Fruit fly (Drosophila melanogaster) whole organism, embryonic: ENCODE measurements around the gene piwi.
A peak's percentile ranks its signal among the peaks of the same experiment; 100 is the strongest.

Experiments
- B-H1 ChIP-seq: fragments of 200-800 bp; sonication (Bioruptor generic); IDR thresholded peaks from 3 replicates; pipeline ENCODE4 v1.3.6; 2022; ENCODE audit warnings: missing biosample characterization, missing genetic modification characterization
- BEAF-32 ChIP-seq: fragments of 200-800 bp; sonication (Bioruptor generic); optimal IDR thresholded peaks from 3 replicates; lab custom pipeline; 2017; ENCODE audit warnings: missing biosample characterization, missing genetic modification characterization, mild to moderate bottlenecking, moderate library complexity, missing genetic modification reagents
- CG12236 ChIP-seq: fragments of 200-800 bp; sonication (Bioruptor generic); optimal IDR thresholded peaks from 2 replicates; lab custom pipeline; 2016; ENCODE audit warnings: missing biosample characterization, missing genetic modification characterization
- CG12391 ChIP-seq: fragments of 200-800 bp; sonication (Bioruptor generic); optimal IDR thresholded peaks from 3 replicates; lab custom pipeline; 2018; ENCODE audit warnings: missing biosample characterization, mild to moderate bottlenecking, missing genetic modification characterization, moderate library complexity
- CG15073 ChIP-seq: fragments of 200-800 bp; sonication (Bioruptor generic); optimal IDR thresholded peaks from 2 replicates; lab custom pipeline; 2016; ENCODE audit warnings: missing biosample characterization, missing genetic modification characterization
- CG15601 ChIP-seq: fragments of 200-800 bp; sonication (Bioruptor generic); optimal IDR thresholded peaks from 3 replicates; lab custom pipeline; 2019; ENCODE audit warnings: missing biosample characterization, mild to moderate bottlenecking, missing genetic modification characterization, moderate library complexity
- CG16813 ChIP-seq: fragments of 200-800 bp; sonication (Bioruptor generic); IDR thresholded peaks from 3 replicates; pipeline ENCODE4 v1.3.6; 2022; ENCODE audit warnings: missing biosample characterization, missing genetic modification characterization; ENCODE audit not compliant: partially characterized antibody
- CG16815 ChIP-seq: fragments of 200-800 bp; sonication (Bioruptor generic); optimal IDR thresholded peaks from 3 replicates; lab custom pipeline; 2017; ENCODE audit warnings: missing biosample characterization, mild to moderate bottlenecking, missing genetic modification characterization
- CG17361 ChIP-seq: fragments of 200-800 bp; sonication (Bioruptor generic); IDR thresholded peaks from 3 replicates; pipeline ENCODE4 v1.3.6; 2022; ENCODE audit warnings: missing biosample characterization, missing genetic modification characterization
- CG17829 ChIP-seq: fragments of 200-800 bp; optimal IDR thresholded peaks from 2 replicates; lab custom pipeline; 2019; ENCODE audit warnings: missing biosample characterization, mild to moderate bottlenecking, missing genetic modification characterization, moderate library complexity
- CG18262 ChIP-seq: fragments of 200-800 bp; optimal IDR thresholded peaks from 3 replicates; lab custom pipeline; 2019; ENCODE audit warnings: missing biosample characterization, mild to moderate bottlenecking, missing genetic modification characterization, moderate library complexity
- CG2712 ChIP-seq: fragments of 200-800 bp; optimal IDR thresholded peaks from 3 replicates; lab custom pipeline; 2019; ENCODE audit warnings: missing biosample characterization, mild to moderate bottlenecking, missing genetic modification characterization, moderate library complexity
- CG2889 ChIP-seq: fragments of 200-800 bp; sonication (Bioruptor generic); IDR thresholded peaks from 3 replicates; pipeline ENCODE4 v1.3.6; 2022; ENCODE audit warnings: missing biosample characterization, missing genetic modification characterization
- CG32767 ChIP-seq: fragments of 200-800 bp; sonication (Bioruptor generic); IDR thresholded peaks from 2 replicates; pipeline ENCODE4 v1.3.6; 2022; ENCODE audit warnings: missing biosample characterization, missing genetic modification characterization
- CG4328 ChIP-seq: fragments of 200-800 bp; sonication (Bioruptor generic); optimal IDR thresholded peaks from 3 replicates; lab custom pipeline; 2017; ENCODE audit warnings: missing biosample characterization, missing genetic modification reagents, missing genetic modification characterization
- CG5180 ChIP-seq: fragments of 200-800 bp; sonication (Bioruptor generic); optimal IDR thresholded peaks from 3 replicates; lab custom pipeline; 2017; ENCODE audit warnings: missing biosample characterization, missing genetic modification characterization, mild to moderate bottlenecking, moderate library complexity, missing genetic modification reagents
- CG6272 ChIP-seq: fragments of 200-800 bp; sonication (Bioruptor generic); IDR thresholded peaks from 2 replicates; pipeline ENCODE4 v1.3.6; 2022; ENCODE audit warnings: missing biosample characterization, missing genetic modification characterization
- CG6765 ChIP-seq: fragments of 200-800 bp; sonication (Bioruptor generic); optimal IDR thresholded peaks from 3 replicates; lab custom pipeline; 2017; ENCODE audit warnings: missing biosample characterization, mild to moderate bottlenecking, missing genetic modification characterization
- CG8478 ChIP-seq: fragments of >200 bp; optimal IDR thresholded peaks from 2 replicates; lab custom pipeline; 2018
- CG8924 ChIP-seq: fragments of 200-800 bp; optimal IDR thresholded peaks from 3 replicates; lab custom pipeline; 2019; ENCODE audit warnings: missing biosample characterization, mild to moderate bottlenecking, missing genetic modification characterization, moderate library complexity
- CG9797 ChIP-seq: fragments of 200-800 bp; sonication (Bioruptor generic); optimal IDR thresholded peaks from 3 replicates; lab custom pipeline; 2018; ENCODE audit warnings: missing biosample characterization, mild to moderate bottlenecking, missing genetic modification characterization
- CrebB ChIP-seq: fragments of 200-800 bp; sonication (Bioruptor generic); optimal IDR thresholded peaks from 3 replicates; lab custom pipeline; 2018; ENCODE audit warnings: missing biosample characterization, mild to moderate bottlenecking, missing genetic modification characterization
- Dbx ChIP-seq: fragments of 200-800 bp; sonication (Bioruptor generic); IDR thresholded peaks from 3 replicates; pipeline ENCODE4 v1.3.6; 2022; ENCODE audit warnings: missing biosample characterization, missing genetic modification characterization
- Dip3 ChIP-seq: fragments of 200-800 bp; sonication (Bioruptor generic); optimal IDR thresholded peaks from 3 replicates; lab custom pipeline; 2016; ENCODE audit warnings: missing biosample characterization, missing genetic modification characterization
- Elba2 ChIP-seq: fragments of 200-800 bp; sonication (Bioruptor generic); optimal IDR thresholded peaks from 3 replicates; lab custom pipeline; 2016; ENCODE audit warnings: missing biosample characterization, missing genetic modification characterization
- Kr ChIP-seq: fragments of 200-800 bp; sonication (Bioruptor generic); optimal IDR thresholded peaks from 2 replicates; lab custom pipeline; 2017; ENCODE audit warnings: missing biosample characterization, mild to moderate bottlenecking, missing genetic modification characterization
- Trl ChIP-seq, 3 experiments: fragments of >200 bp in 2 of 3; fragments of 200-800 bp in 1 of 3; sonication (Bioruptor generic) in 1 of 3; optimal IDR thresholded peaks; 2 replicates in 1 of 3; 3 replicates in 2 of 3; lab custom pipeline; 2016 to 2017; ENCODE audit warnings: missing biosample characterization in 1 of 3, missing genetic modification characterization in 1 of 3
- YL-1 ChIP-seq: fragments of 200-800 bp; sonication (Bioruptor generic); optimal IDR thresholded peaks from 3 replicates; lab custom pipeline; 2017; ENCODE audit warnings: missing biosample characterization, mild to moderate bottlenecking, missing genetic modification characterization
- ab ChIP-seq: fragments of 200-800 bp; sonication (Bioruptor generic); optimal IDR thresholded peaks from 2 replicates; lab custom pipeline; 2016; ENCODE audit warnings: missing biosample characterization, missing genetic modification characterization
- ac ChIP-seq: fragments of 200-800 bp; sonication (Bioruptor generic); optimal IDR thresholded peaks from 3 replicates; lab custom pipeline; 2017; ENCODE audit warnings: missing biosample characterization, mild to moderate bottlenecking, missing genetic modification characterization
- aop ChIP-seq: fragments of 200-800 bp; sonication (Bioruptor generic); IDR thresholded peaks from 2 replicates; pipeline ENCODE4 v1.3.6; 2022; ENCODE audit warnings: missing biosample characterization, missing genetic modification characterization
- chm ChIP-seq: fragments of 200-800 bp; sonication (Bioruptor generic); IDR thresholded peaks from 2 replicates; pipeline ENCODE4 v1.3.6; 2022; ENCODE audit warnings: missing biosample characterization, missing genetic modification characterization
- croc ChIP-seq: fragments of 200-800 bp; sonication (Bioruptor generic); conservative IDR thresholded peaks from 3 replicates; pipeline ENCODE4 v1.3.6; 2022; ENCODE audit warnings: missing biosample characterization, missing genetic modification characterization
- danr ChIP-seq: fragments of 200-800 bp; sonication (Bioruptor generic); IDR thresholded peaks from 2 replicates; pipeline ENCODE4 v1.3.6; 2022; ENCODE audit warnings: missing biosample characterization, missing genetic modification characterization
- dmrt11E ChIP-seq: fragments of 200-800 bp; sonication (Bioruptor generic); optimal IDR thresholded peaks from 3 replicates; lab custom pipeline; 2018; ENCODE audit warnings: missing biosample characterization, mild to moderate bottlenecking, missing genetic modification characterization, moderate library complexity
- ems ChIP-seq: fragments of 200-800 bp; sonication (Bioruptor generic); optimal IDR thresholded peaks from 3 replicates; lab custom pipeline; 2016; ENCODE audit warnings: missing biosample characterization, missing genetic modification characterization
- fd96Cb ChIP-seq: fragments of 200-800 bp; sonication (Bioruptor generic); optimal IDR thresholded peaks from 2 replicates; lab custom pipeline; 2018; ENCODE audit warnings: missing biosample characterization, mild to moderate bottlenecking, missing genetic modification characterization, moderate library complexity
- grau ChIP-seq: fragments of 200-800 bp; optimal IDR thresholded peaks from 3 replicates; lab custom pipeline; 2019; ENCODE audit warnings: missing biosample characterization, mild to moderate bottlenecking, missing genetic modification characterization, moderate library complexity
- gsb ChIP-seq: fragments of 200-800 bp; sonication (Bioruptor generic); IDR thresholded peaks from 2 replicates; pipeline ENCODE4 v1.3.6; 2022; ENCODE audit warnings: missing biosample characterization, missing genetic modification characterization
- nerfin-1 ChIP-seq: fragments of 200-800 bp; sonication (Bioruptor generic); optimal IDR thresholded peaks from 3 replicates; lab custom pipeline; 2019; ENCODE audit warnings: missing biosample characterization, mild to moderate bottlenecking, missing genetic modification characterization, moderate library complexity
- nom ChIP-seq: fragments of 200-800 bp; sonication (Bioruptor generic); optimal IDR thresholded peaks from 2 replicates; lab custom pipeline; 2017; ENCODE audit warnings: missing biosample characterization, missing genetic modification characterization, mild to moderate bottlenecking, moderate library complexity, missing genetic modification reagents
- onecut ChIP-seq: fragments of 200-800 bp; sonication (Bioruptor generic); IDR thresholded peaks from 2 replicates; pipeline ENCODE4 v1.3.6; 2022; ENCODE audit warnings: missing biosample characterization, missing genetic modification characterization
- pita ChIP-seq: fragments of 200-800 bp; sonication (Bioruptor generic); optimal IDR thresholded peaks from 2 replicates; lab custom pipeline; 2017; ENCODE audit warnings: missing biosample characterization, mild to moderate bottlenecking, missing genetic modification characterization
- pros ChIP-seq: fragments of 200-800 bp; sonication (Bioruptor generic); optimal IDR thresholded peaks from 3 replicates; lab custom pipeline; 2019; ENCODE audit warnings: missing biosample characterization, mild to moderate bottlenecking, missing genetic modification characterization, moderate library complexity
- pzg ChIP-seq: fragments of 200-800 bp; sonication (Bioruptor generic); optimal IDR thresholded peaks from 3 replicates; lab custom pipeline; 2018; ENCODE audit warnings: missing biosample characterization, mild to moderate bottlenecking, missing genetic modification characterization, moderate library complexity
- repo ChIP-seq: fragments of 200-800 bp; sonication (Bioruptor generic); optimal IDR thresholded peaks from 2 replicates; lab custom pipeline; 2016; ENCODE audit warnings: missing biosample characterization, missing genetic modification characterization
- ro ChIP-seq: fragments of 200-800 bp; sonication (Bioruptor generic); IDR thresholded peaks from 2 replicates; pipeline ENCODE4 v1.3.6; 2022; ENCODE audit warnings: missing biosample characterization, missing genetic modification characterization
- salm ChIP-seq: fragments of 200-800 bp; sonication (Bioruptor generic); optimal IDR thresholded peaks from 2 replicates; lab custom pipeline; 2018; ENCODE audit warnings: missing biosample characterization, mild to moderate bottlenecking, missing genetic modification characterization
- seq ChIP-seq: fragments of 200-800 bp; sonication (Bioruptor generic); IDR thresholded peaks from 2 replicates; pipeline ENCODE4 v1.3.6; 2022; ENCODE audit warnings: missing biosample characterization, missing genetic modification characterization
- stwl ChIP-seq: fragments of 200-800 bp; sonication (Bioruptor generic); optimal IDR thresholded peaks from 3 replicates; lab custom pipeline; 2018; ENCODE audit warnings: missing biosample characterization, mild to moderate bottlenecking, missing genetic modification characterization, moderate library complexity

piwi gene

DNA sequence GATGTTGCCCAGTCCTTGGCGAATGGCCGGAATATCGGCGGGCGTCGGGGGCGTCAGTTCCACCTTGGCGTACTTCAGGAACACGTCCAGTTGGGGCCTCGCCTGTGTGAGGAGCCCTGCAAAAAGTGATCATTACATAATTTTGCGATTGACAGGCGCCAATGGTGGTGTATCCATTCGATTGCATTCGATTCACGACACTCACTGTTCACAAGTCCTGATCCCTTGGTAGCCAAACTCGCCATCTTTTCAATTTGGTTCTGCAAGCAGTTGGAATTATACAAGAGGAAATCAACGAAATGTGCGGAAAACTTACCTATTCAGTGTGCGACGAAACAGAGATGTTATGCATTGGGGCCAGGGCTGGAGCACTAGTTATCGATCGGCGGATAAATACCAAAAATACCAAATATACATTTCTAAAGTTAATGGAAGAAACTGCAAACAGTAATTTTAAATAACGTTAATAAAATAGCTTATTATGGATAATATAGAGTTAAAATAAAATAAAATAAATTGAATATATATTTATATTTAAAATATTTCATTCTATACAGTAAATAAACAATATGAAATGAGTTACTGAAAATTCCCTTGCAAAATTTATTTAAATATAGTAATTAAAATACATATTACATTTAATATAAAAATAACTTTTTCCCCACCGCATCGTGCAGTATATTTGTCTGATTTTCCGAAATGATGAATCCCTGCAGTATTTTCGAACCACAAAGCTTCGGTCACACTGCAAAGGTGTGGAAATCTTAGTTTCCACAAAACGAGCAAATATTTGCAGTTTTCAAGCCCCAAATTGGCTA, 11.0 kb downstream of the piwi start, which contains the start of the genes ATPsynG and SCAR (continued):
- TF ChIP-seq chm (GFP tag; lab: Robert Waterston, UW) (no peak), CG18262 (tag; lab: Kevin White, UChicago) (peak; percentile 11), aop (GFP tag; lab: Robert Waterston, UW) (no peak), pros (no peak), stwl (peak; percentile 41), pzg (peak; percentile 38), CG5180 (GFP tag; lab: Kevin White, UChicago) (no peak), CG16813 (no peak), CG15073 (GFP tag; lab: Kevin White, UChicago) (no peak), CG4328 (GFP tag; lab: Kevin White, UChicago) (no peak), salm (no peak), grau (no peak), onecut (peak; percentile 95), fd96Cb (tag; lab: Kevin White, UChicago) (no peak), ab (GFP tag; lab: Kevin White, UChicago) (no peak), ems (no peak), CG15601 (peak; percentile 5), ro (GFP tag; lab: Robert Waterston, UW) (no peak), CG6272 (GFP tag; lab: Robert Waterston, UW) (no peak), repo (GFP tag; lab: Kevin White, UChicago) (no peak), nom (GFP tag; lab: Kevin White, UChicago) (no peak), CrebB (tag; lab: Kevin White, UChicago) (no peak), CG6765 (no peak), CG2712 (peak; percentile 32), CG12391 (tag; lab: Kevin White, UChicago) (peak; percentile 44), nerfin-1 (tag; lab: Kevin White, UChicago) (no peak), ac (GFP tag; lab: Kevin White, UChicago) (no peak), CG8478 (no peak), CG8924 (tag; lab: Kevin White, UChicago) (peak; percentile 29), Dbx (GFP tag; lab: Robert Waterston, UW) (peak; percentile 34; the same call in 1 of the 3 replicates), CG16815 (GFP tag; lab: Kevin White, UChicago) (no peak), CG9797 (peak; percentile 52), croc (GFP tag; lab: Robert Waterston, UW) (no peak), B-H1 (GFP tag; lab: Robert Waterston, UW) (no peak), dmrt11E (no peak), CG12236 (GFP tag; lab: Kevin White, UChicago) (no peak), BEAF-32 (peak; percentile 14), CG2889 (GFP tag; lab: Robert Waterston, UW) (no peak), CG17361 (peak; percentile 49; the same call in 2 of the 3 replicates), CG32767 (GFP tag; lab: Robert Waterston, UW) (no peak), seq (GFP tag; lab: Robert Waterston, UW) (no peak), Dip3 (GFP tag; lab: Kevin White, UChicago) (no peak), Elba2 (peak; percentile 50), Trl (optimal IDR thresholded peaks at IDR 0.05; lab: Kevin White, UChicago) (no peak), Trl (GFP tag; optimal IDR thresholded peaks at IDR 0.05; lab: Kevin White, UChicago) (no peak), Kr (GFP tag; lab: Kevin White, UChicago) (no peak), gsb (GFP tag; lab: Robert Waterston, UW) (no peak), danr (no peak), YL-1 (GFP tag; lab: Kevin White, UChicago) (peak; percentile 79), pita (GFP tag; lab: Kevin White, UChicago) (no peak), CG17829 (tag; lab: Kevin White, UChicago) (peak; percentile 22)
